Fruit fly (Drosophila melanogaster) whole organism, embryonic: ENCODE data around the gene CG7912.

Source experiments
- Antp ChIP-seq: fragments of 200-800 bp; sonication (Bioruptor generic); optimal IDR thresholded peaks from 3 replicates; lab custom pipeline; 2016; ENCODE audit warnings: missing biosample characterization, missing genetic modification characterization
- Atf-2 ChIP-seq: fragments of 200-800 bp; sonication (Bioruptor generic); optimal IDR thresholded peaks from 2 replicates; lab custom pipeline; 2016; ENCODE audit warnings: missing biosample characterization, missing genetic modification characterization
- CG10147 ChIP-seq: fragments of 200-800 bp; sonication (Bioruptor generic); optimal IDR thresholded peaks from 2 replicates; lab custom pipeline; 2019; ENCODE audit warnings: missing biosample characterization, mild to moderate bottlenecking, missing genetic modification characterization, moderate library complexity
- CG11085 ChIP-seq: fragments of 200-800 bp; sonication (Bioruptor generic); IDR thresholded peaks from 2 replicates; pipeline ENCODE4 v1.3.6; 2022; ENCODE audit warnings: missing biosample characterization, missing genetic modification characterization
- CG11695 ChIP-seq: fragments of 200-800 bp; sonication (Bioruptor generic); IDR thresholded peaks from 3 replicates; pipeline ENCODE4 v1.3.6; 2022; ENCODE audit warnings: missing biosample characterization, missing genetic modification characterization
- CG15269 ChIP-seq: fragments of 200-800 bp; sonication (Bioruptor generic); optimal IDR thresholded peaks from 2 replicates; lab custom pipeline; 2018; ENCODE audit warnings: missing biosample characterization, mild to moderate bottlenecking, missing genetic modification characterization, moderate library complexity
- CG17359 ChIP-seq: fragments of 200-800 bp; sonication (Bioruptor generic); optimal IDR thresholded peaks from 3 replicates; lab custom pipeline; 2018; ENCODE audit warnings: missing biosample characterization, mild to moderate bottlenecking, missing genetic modification characterization, moderate library complexity
- CG17361 ChIP-seq: fragments of 200-800 bp; sonication (Bioruptor generic); IDR thresholded peaks from 3 replicates; pipeline ENCODE4 v1.3.6; 2022; ENCODE audit warnings: missing biosample characterization, missing genetic modification characterization
- CG17568 ChIP-seq: fragments of 200-800 bp; sonication (Bioruptor generic); optimal IDR thresholded peaks from 2 replicates; lab custom pipeline; 2018; ENCODE audit warnings: missing biosample characterization, mild to moderate bottlenecking, missing genetic modification characterization, moderate library complexity
- CG18262 ChIP-seq: fragments of 200-800 bp; optimal IDR thresholded peaks from 3 replicates; lab custom pipeline; 2019; ENCODE audit warnings: missing biosample characterization, mild to moderate bottlenecking, missing genetic modification characterization, moderate library complexity
- CG18599 ChIP-seq: fragments of 200-800 bp; sonication (Bioruptor generic); optimal IDR thresholded peaks from 3 replicates; lab custom pipeline; 2017; ENCODE audit warnings: missing biosample characterization, missing genetic modification characterization, mild to moderate bottlenecking, moderate library complexity, missing genetic modification reagents
- CG2202 ChIP-seq: fragments of 200-800 bp; sonication (Bioruptor generic); optimal IDR thresholded peaks from 2 replicates; lab custom pipeline; 2018; ENCODE audit warnings: missing biosample characterization, mild to moderate bottlenecking, missing genetic modification characterization
- CG31441 ChIP-seq: fragments of 200-800 bp; sonication (Bioruptor generic); IDR thresholded peaks from 2 replicates; pipeline ENCODE4 v1.3.6; 2022; ENCODE audit warnings: missing biosample characterization, missing genetic modification characterization
- CG32532 ChIP-seq: fragments of 200-800 bp; sonication (Bioruptor generic); IDR thresholded peaks from 2 replicates; pipeline ENCODE4 v1.3.6; 2022; ENCODE audit warnings: missing biosample characterization, missing genetic modification characterization
- CG3407 ChIP-seq: fragments of 200-800 bp; sonication (Bioruptor generic); optimal IDR thresholded peaks from 2 replicates; lab custom pipeline; 2018; ENCODE audit warnings: missing biosample characterization, mild to moderate bottlenecking, missing genetic modification characterization
- CG42726 ChIP-seq: fragments of 200-800 bp; sonication (Bioruptor generic); IDR thresholded peaks from 2 replicates; pipeline ENCODE4 v1.3.6; 2022; ENCODE audit warnings: missing biosample characterization, missing genetic modification characterization; ENCODE audit not compliant: partially characterized antibody
- CG5245 ChIP-seq: fragments of 200-800 bp; sonication (Bioruptor generic); optimal IDR thresholded peaks from 3 replicates; lab custom pipeline; 2016; ENCODE audit warnings: missing biosample characterization, missing genetic modification characterization
- CG6254 ChIP-seq: fragments of 200-800 bp; sonication (Bioruptor generic); optimal IDR thresholded peaks from 3 replicates; lab custom pipeline; 2017; ENCODE audit warnings: mild to moderate bottlenecking, missing biosample characterization, missing genetic modification reagents, missing genetic modification characterization
- CG7987 ChIP-seq: fragments of 200-800 bp; sonication (Bioruptor generic); optimal IDR thresholded peaks from 2 replicates; lab custom pipeline; 2018; ENCODE audit warnings: missing biosample characterization, mild to moderate bottlenecking, missing genetic modification characterization, moderate library complexity
- CG8924 ChIP-seq: fragments of 200-800 bp; optimal IDR thresholded peaks from 3 replicates; lab custom pipeline; 2019; ENCODE audit warnings: missing biosample characterization, mild to moderate bottlenecking, missing genetic modification characterization, moderate library complexity
- CG9609 ChIP-seq: fragments of 200-800 bp; sonication (Bioruptor generic); optimal IDR thresholded peaks from 3 replicates; lab custom pipeline; 2016; ENCODE audit warnings: missing biosample characterization, missing genetic modification characterization
- CG9817 ChIP-seq: fragments of 200-800 bp; sonication (Bioruptor generic); optimal IDR thresholded peaks from 2 replicates; lab custom pipeline; 2018; ENCODE audit warnings: missing biosample characterization, mild to moderate bottlenecking, missing genetic modification characterization, moderate library complexity
- CoRest ChIP-seq: fragments of 200-800 bp; sonication (Bioruptor generic); optimal IDR thresholded peaks from 3 replicates; lab custom pipeline; 2018; ENCODE audit warnings: missing biosample characterization, mild to moderate bottlenecking, missing genetic modification characterization, moderate library complexity
- D19B ChIP-seq: fragments of 200-800 bp; sonication (Bioruptor generic); optimal IDR thresholded peaks from 2 replicates; lab custom pipeline; 2017; ENCODE audit warnings: missing biosample characterization, mild to moderate bottlenecking, missing genetic modification characterization
- Dek ChIP-seq: fragments of 200-800 bp; sonication (Bioruptor generic); optimal IDR thresholded peaks from 3 replicates; lab custom pipeline; 2019; ENCODE audit warnings: missing biosample characterization, mild to moderate bottlenecking, missing genetic modification characterization, moderate library complexity
- Dip3 ChIP-seq: fragments of 200-800 bp; sonication (Bioruptor generic); optimal IDR thresholded peaks from 3 replicates; lab custom pipeline; 2016; ENCODE audit warnings: missing biosample characterization, missing genetic modification characterization
- Dp ChIP-seq: fragments of 200-800 bp; sonication (Bioruptor generic); optimal IDR thresholded peaks from 2 replicates; lab custom pipeline; 2018; ENCODE audit warnings: missing biosample characterization, mild to moderate bottlenecking, missing genetic modification characterization, moderate library complexity
- ERR ChIP-seq: fragments of 200-800 bp; sonication (Bioruptor generic); optimal IDR thresholded peaks from 2 replicates; lab custom pipeline; 2016; ENCODE audit warnings: missing biosample characterization, missing genetic modification characterization
- Hr78 ChIP-seq, 2 experiments: fragments of 200-800 bp in 1 of 2; fragments of >200 bp in 1 of 2; sonication (Bioruptor generic) in 1 of 2; optimal IDR thresholded peaks; 2 replicates each; lab custom pipeline; 2017 to 2019; ENCODE audit warnings: missing biosample characterization in 2 of 2, missing genetic modification characterization in 2 of 2, mild to moderate bottlenecking in 1 of 2, moderate library complexity in 1 of 2
- MTF-1 ChIP-seq: fragments of 200-800 bp; sonication (Bioruptor generic); optimal IDR thresholded peaks from 2 replicates; lab custom pipeline; 2018; ENCODE audit warnings: missing biosample characterization, mild to moderate bottlenecking, missing genetic modification characterization, borderline replicate concordance
- PHDP ChIP-seq: fragments of 200-800 bp; sonication (Bioruptor generic); optimal IDR thresholded peaks from 3 replicates; lab custom pipeline; 2018; ENCODE audit warnings: missing biosample characterization, mild to moderate bottlenecking, missing genetic modification characterization, moderate library complexity
- Rx ChIP-seq: fragments of 200-800 bp; sonication (Bioruptor generic); IDR thresholded peaks from 2 replicates; pipeline ENCODE4 v1.3.6; 2022; ENCODE audit warnings: missing biosample characterization, missing genetic modification characterization
- Six4 ChIP-seq: fragments of 200-800 bp; sonication (Bioruptor generic); optimal IDR thresholded peaks from 2 replicates; lab custom pipeline; 2016; ENCODE audit warnings: missing biosample characterization, missing genetic modification characterization
- Taf1 ChIP-seq: fragments of 200-800 bp; sonication (Bioruptor generic); IDR thresholded peaks from 2 replicates; pipeline ENCODE4 v1.3.6; 2022; ENCODE audit warnings: missing biosample characterization, missing genetic modification characterization
- YL-1 ChIP-seq: fragments of 200-800 bp; sonication (Bioruptor generic); optimal IDR thresholded peaks from 3 replicates; lab custom pipeline; 2017; ENCODE audit warnings: missing biosample characterization, mild to moderate bottlenecking, missing genetic modification characterization
- al ChIP-seq: fragments of 200-800 bp; sonication (Bioruptor generic); IDR thresholded peaks from 2 replicates; pipeline ENCODE4 v1.3.6; 2022; ENCODE audit warnings: missing biosample characterization, missing genetic modification characterization
- bigmax ChIP-seq: fragments of 200-800 bp; sonication (Bioruptor generic); optimal IDR thresholded peaks from 2 replicates; lab custom pipeline; 2018; ENCODE audit warnings: missing biosample characterization, mild to moderate bottlenecking, missing genetic modification characterization
- chm ChIP-seq: fragments of 200-800 bp; sonication (Bioruptor generic); IDR thresholded peaks from 2 replicates; pipeline ENCODE4 v1.3.6; 2022; ENCODE audit warnings: missing biosample characterization, missing genetic modification characterization
- exex ChIP-seq: fragments of 200-800 bp; sonication (Bioruptor generic); optimal IDR thresholded peaks from 4 replicates; lab custom pipeline; 2018; ENCODE audit warnings: missing biosample characterization, mild to moderate bottlenecking, missing genetic modification characterization, moderate library complexity
- gcm ChIP-seq: fragments of 200-800 bp; sonication (Bioruptor generic); optimal IDR thresholded peaks from 2 replicates; lab custom pipeline; 2019; ENCODE audit warnings: missing biosample characterization, mild to moderate bottlenecking, missing genetic modification characterization, moderate library complexity
- grau ChIP-seq: fragments of 200-800 bp; optimal IDR thresholded peaks from 3 replicates; lab custom pipeline; 2019; ENCODE audit warnings: missing biosample characterization, mild to moderate bottlenecking, missing genetic modification characterization, moderate library complexity
- insv ChIP-seq, 2 experiments: fragments of 200-800 bp; sonication (Bioruptor generic); optimal IDR thresholded peaks; 3 replicates each; lab custom pipeline; 2016 to 2018; ENCODE audit warnings: missing biosample characterization in 2 of 2, missing genetic modification characterization in 2 of 2
- lbe ChIP-seq: fragments of 200-800 bp; sonication (Bioruptor generic); optimal IDR thresholded peaks from 2 replicates; lab custom pipeline; 2016; ENCODE audit warnings: missing biosample characterization, mild to moderate bottlenecking, missing genetic modification characterization
- pan ChIP-seq, 4 experiments: fragments of >200 bp in 3 of 4; fragments of 200-800 bp in 1 of 4; sonication (Bioruptor generic) in 1 of 4; optimal IDR thresholded peaks in 3 of 4; IDR thresholded peaks in 1 of 4; 2 replicates each; pipeline versions ENCODE4 v1.3.6 to Lab custom; 2017 to 2022; ENCODE audit warnings: missing biosample characterization in 2 of 4, missing genetic modification characterization in 2 of 4, mixed read lengths in 1 of 4
- pita ChIP-seq: fragments of 200-800 bp; sonication (Bioruptor generic); optimal IDR thresholded peaks from 2 replicates; lab custom pipeline; 2017; ENCODE audit warnings: missing biosample characterization, mild to moderate bottlenecking, missing genetic modification characterization
- stwl ChIP-seq: fragments of 200-800 bp; sonication (Bioruptor generic); optimal IDR thresholded peaks from 3 replicates; lab custom pipeline; 2018; ENCODE audit warnings: missing biosample characterization, mild to moderate bottlenecking, missing genetic modification characterization, moderate library complexity
- trem ChIP-seq: fragments of 200-800 bp; optimal IDR thresholded peaks from 3 replicates; lab custom pipeline; 2019; ENCODE audit warnings: missing biosample characterization, mild to moderate bottlenecking, missing genetic modification characterization, moderate library complexity

The CG7912 gene

DNA sequence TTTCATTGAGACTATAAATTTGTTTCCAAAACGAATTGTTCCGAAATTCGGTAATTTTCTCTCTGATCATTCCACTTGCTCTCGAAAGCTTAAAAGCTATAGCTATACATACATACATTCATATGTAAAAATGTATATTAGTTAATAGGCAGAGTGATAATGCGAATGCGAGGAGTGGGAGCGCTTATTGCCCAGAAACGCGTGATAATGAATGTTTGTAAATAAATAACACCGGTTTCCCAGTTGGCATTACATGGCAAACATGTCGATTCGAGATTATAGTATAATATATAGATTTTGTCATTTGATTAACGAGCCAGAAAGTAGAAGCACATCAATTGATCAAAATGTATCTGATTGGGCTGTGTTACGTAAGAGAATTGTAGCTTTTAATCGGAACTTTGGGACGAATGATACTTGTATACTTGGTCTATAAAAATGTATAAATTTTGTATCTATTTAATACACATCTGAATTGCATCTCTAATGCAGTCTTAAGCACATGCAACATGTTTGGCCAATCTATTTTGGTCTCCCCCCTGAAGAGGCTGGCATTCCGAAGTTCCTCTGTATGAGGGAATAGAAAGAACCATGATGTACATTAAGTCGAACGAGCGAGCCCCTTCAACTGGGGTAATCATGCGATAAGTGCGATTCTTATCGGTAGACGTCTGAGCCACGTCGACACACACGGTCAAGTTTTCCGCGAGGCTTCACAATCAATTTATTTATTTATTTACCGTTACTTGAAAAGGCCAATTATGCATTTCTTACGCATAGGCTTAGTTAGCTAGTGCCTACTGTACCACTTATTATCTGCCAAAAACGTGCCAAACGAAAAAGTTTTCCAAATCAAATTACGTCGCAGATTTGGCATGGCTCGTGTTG lies 3.9 kb upstream of the CG7912 start (continued):
- TF ChIP-seq Antp (GFP tag; lab: Kevin White, UChicago) = no peak
- TF ChIP-seq pan (optimal IDR thresholded peaks at IDR 0.05; lab: Kevin White, UChicago) = no peak
- peak in 1 of 2 experiments; percentile 45 for TF ChIP-seq pan (GFP tag; optimal IDR thresholded peaks at IDR 0.05 in 1 of 2, IDR thresholded peaks at IDR 0.05 in 1 of 2)
- TF ChIP-seq CG10147 (GFP tag; lab: Kevin White, UChicago) = no peak
- TF ChIP-seq CG8924 (tag; lab: Kevin White, UChicago) = no peak
- no peak for TF ChIP-seq chm (GFP tag; lab: Robert Waterston, UW)
- peak; percentile 32 for TF ChIP-seq ERR (GFP tag; lab: Kevin White, UChicago)
- TF ChIP-seq CG11085 (GFP tag; lab: Robert Waterston, UW) = 0 out of 2 replicates have a peak, but pooled peaks have one; percentile 39
- TF ChIP-seq Hr78 (GFP tag; optimal IDR thresholded peaks at IDR 0.05; lab: Kevin White, UChicago) = no peak
- no peak for TF ChIP-seq CG6254 (GFP tag; lab: Kevin White, UChicago)
- no peak for TF ChIP-seq Dp (GFP tag; lab: Kevin White, UChicago)
- TF ChIP-seq CG18262 (tag; lab: Kevin White, UChicago) = no peak
- TF ChIP-seq Six4 (GFP tag; lab: Kevin White, UChicago) = no peak
- no peak for TF ChIP-seq CG31441
- TF ChIP-seq CG7987 (GFP tag; lab: Kevin White, UChicago) = no peak
- TF ChIP-seq CG9817 (tag; lab: Kevin White, UChicago) = no peak
- TF ChIP-seq Dip3 (GFP tag; lab: Kevin White, UChicago) = no peak
- no peak for TF ChIP-seq gcm (GFP tag; lab: Kevin White, UChicago)
- no peak for TF ChIP-seq bigmax (GFP tag; lab: Kevin White, UChicago)
- TF ChIP-seq Taf1 (GFP tag; lab: Robert Waterston, UW) = peak; percentile 35; the same call in 1 of the 2 replicates
- no peak for TF ChIP-seq CG5245 (GFP tag; lab: Kevin White, UChicago)
- no peak for TF ChIP-seq CG17361 (GFP tag; lab: Robert Waterston, UW)
- TF ChIP-seq Rx (GFP tag; lab: Robert Waterston, UW) = no peak; the same call in 1 of the 2 replicates
- no peak for TF ChIP-seq pita (GFP tag; lab: Kevin White, UChicago)
- peak; percentile 67 for TF ChIP-seq CG18599
- no peak for TF ChIP-seq CG2202 (tag; lab: Kevin White, UChicago)
- TF ChIP-seq YL-1 = peak; percentile 17
- TF ChIP-seq stwl = no peak
- peak; percentile 9 for TF ChIP-seq D19B (GFP tag; lab: Kevin White, UChicago)
- no peak for TF ChIP-seq CoRest (tag; lab: Kevin White, UChicago)
- peak; percentile 83 for TF ChIP-seq CG32532
- TF ChIP-seq exex (tag; lab: Kevin White, UChicago) = peak; percentile 64
- no peak for TF ChIP-seq CG15269 (tag; lab: Kevin White, UChicago)
- no peak for TF ChIP-seq lbe
- TF ChIP-seq CG17568 (GFP tag; lab: Kevin White, UChicago) = no peak
- no peak for TF ChIP-seq CG42726 (GFP tag; lab: Robert Waterston, UW)
- TF ChIP-seq al (GFP tag; lab: Robert Waterston, UW) = peak; percentile 36; the same call in 1 of the 2 replicates
- no peak for TF ChIP-seq PHDP (tag; lab: Kevin White, UChicago)
- TF ChIP-seq insv (GFP tag; optimal IDR thresholded peaks at IDR 0.05; lab: Kevin White, UChicago) = no peak
- 0 out of 3 replicates have a peak, but pooled peaks have one; percentile 35 for TF ChIP-seq CG11695 (GFP tag; lab: Robert Waterston, UW)
- peak; percentile 80 for TF ChIP-seq grau (tag; lab: Kevin White, UChicago)
- TF ChIP-seq CG9609 (GFP tag; lab: Kevin White, UChicago) = no peak
- peak; percentile 20 for TF ChIP-seq Dek (tag; lab: Kevin White, UChicago)
- no peak for TF ChIP-seq trem
- no peak for TF ChIP-seq Atf-2
- TF ChIP-seq MTF-1 (GFP tag; lab: Kevin White, UChicago) = no peak
- no peak for TF ChIP-seq CG3407 (GFP tag; lab: Kevin White, UChicago)
- TF ChIP-seq CG17359 (tag; lab: Kevin White, UChicago) = no peak
